Fruit fly (Drosophila melanogaster) whole organism, larva: ENCODE results near the gene Loxl1.
A peak's percentile ranks its signal among the peaks of the same experiment; 100 is the strongest.

Source experiments
- noc ChIP-seq: fragments of 200-800 bp; sonication (Bioruptor generic); optimal IDR thresholded peaks from 3 replicates; lab custom pipeline; 2019; ENCODE audit warnings: missing biosample characterization, mild to moderate bottlenecking, missing genetic modification characterization, moderate library complexity

The Loxl1 gene

dm6 chr3R:31437420-31438058 lies 22.1 kb downstream of the Loxl1 start:
- TF ChIP-seq noc (tag; lab: Kevin White, UChicago) = no peak

- TF ChIP-seq noc (tag; lab: Kevin White, UChicago) = peak; percentile 3
These were observed 24.1 kb downstream of the Loxl1 start for dm6 chr3R:31435619-31436018.

dm6 chr3R:31424427-31424826 lies 35.2 kb downstream of the Loxl1 start:
- TF ChIP-seq noc (tag; lab: Kevin White, UChicago) = no peak

dm6 chr3R:31421995-31422394 lies 37.7 kb downstream of the Loxl1 start:
- TF ChIP-seq noc (tag; lab: Kevin White, UChicago) = no peak

dm6 chr3R:31420675-31421074 lies 39.0 kb downstream of the Loxl1 start:
- no peak for TF ChIP-seq noc (tag; lab: Kevin White, UChicago)

dm6 chr3R:31419531-31419930 lies 40.1 kb downstream of the Loxl1 start:
- no peak for TF ChIP-seq noc (tag; lab: Kevin White, UChicago)

dm6 chr3R:31409627-31410201 lies 50.0 kb downstream of the Loxl1 start:
- no peak for TF ChIP-seq noc (tag; lab: Kevin White, UChicago)
